Fruit fly (Drosophila melanogaster) whole organism, pupa: ENCODE measurements around the gene CG31275.

Experiments used
- CG10348 ChIP-seq: fragments of 200-800 bp; sonication (Bioruptor generic); IDR thresholded peaks from 2 replicates; pipeline ENCODE4 v1.3.6; 2022; ENCODE audit warnings: missing biosample characterization, missing genetic modification characterization
- CG12605 ChIP-seq: fragments of 200-800 bp; sonication (Bioruptor generic); IDR thresholded peaks from 2 replicates; pipeline ENCODE4 v1.3.6; 2022; ENCODE audit warnings: missing biosample characterization, missing genetic modification characterization
- CG13204 ChIP-seq: fragments of 200-800 bp; sonication (Bioruptor generic); optimal IDR thresholded peaks from 2 replicates; lab custom pipeline; 2018; ENCODE audit warnings: missing biosample characterization, mild to moderate bottlenecking, missing genetic modification characterization, moderate library complexity
- CG14655 ChIP-seq: fragments of 200-800 bp; sonication (Bioruptor generic); optimal IDR thresholded peaks from 3 replicates; lab custom pipeline; 2017; ENCODE audit warnings: mild to moderate bottlenecking, missing biosample characterization, missing genetic modification reagents, missing genetic modification characterization
- CG17806 ChIP-seq: fragments of 200-800 bp; sonication (Bioruptor generic); optimal IDR thresholded peaks from 2 replicates; lab custom pipeline; 2018; ENCODE audit warnings: missing biosample characterization, mild to moderate bottlenecking, missing genetic modification characterization, moderate library complexity
- CG32121 ChIP-seq: fragments of 200-800 bp; sonication (Bioruptor generic); IDR thresholded peaks from 2 replicates; pipeline ENCODE4 v1.3.6; 2022; ENCODE audit warnings: missing biosample characterization, missing genetic modification characterization
- CG34367 ChIP-seq: fragments of 200-800 bp; sonication (Bioruptor generic); optimal IDR thresholded peaks from 2 replicates; lab custom pipeline; 2018; ENCODE audit warnings: missing biosample characterization, mild to moderate bottlenecking, missing genetic modification characterization
- CG4496 ChIP-seq: fragments of 200-800 bp; sonication (Bioruptor generic); IDR thresholded peaks from 3 replicates; pipeline ENCODE4 v1.3.6; 2022; ENCODE audit warnings: missing biosample characterization, missing genetic modification characterization
- CG8159 ChIP-seq: fragments of 200-800 bp; sonication (Bioruptor generic); optimal IDR thresholded peaks from 3 replicates; lab custom pipeline; 2018; ENCODE audit warnings: missing biosample characterization, mild to moderate bottlenecking, missing genetic modification characterization, moderate library complexity
- CG8301 ChIP-seq: fragments of 200-800 bp; sonication (Bioruptor generic); optimal IDR thresholded peaks from 2 replicates; lab custom pipeline; 2018; ENCODE audit warnings: missing biosample characterization, mild to moderate bottlenecking, missing genetic modification characterization
- CG9948 ChIP-seq: fragments of 200-800 bp; sonication (Bioruptor generic); optimal IDR thresholded peaks from 2 replicates; lab custom pipeline; 2018; ENCODE audit warnings: missing biosample characterization, mild to moderate bottlenecking, missing genetic modification characterization, moderate library complexity
- D1 ChIP-seq: fragments of 200-800 bp; sonication (Bioruptor generic); optimal IDR thresholded peaks from 2 replicates; lab custom pipeline; 2018; ENCODE audit warnings: missing biosample characterization, mild to moderate bottlenecking, missing genetic modification characterization, moderate library complexity
- EcR ChIP-seq: fragments of 200-800 bp; sonication (Bioruptor generic); optimal IDR thresholded peaks from 3 replicates; lab custom pipeline; 2019; ENCODE audit warnings: missing biosample characterization, missing genetic modification characterization, mild to moderate bottlenecking, moderate library complexity, missing genetic modification reagents
- Ets98B ChIP-seq: fragments of 200-800 bp; sonication (Bioruptor generic); IDR thresholded peaks from 2 replicates; pipeline ENCODE4 v1.3.6; 2022; ENCODE audit warnings: missing biosample characterization, missing genetic modification characterization
- Pif1A ChIP-seq: fragments of 200-800 bp; sonication (Bioruptor generic); optimal IDR thresholded peaks from 3 replicates; lab custom pipeline; 2016; ENCODE audit warnings: missing biosample characterization, missing genetic modification characterization
- Pif1B ChIP-seq: fragments of 200-800 bp; sonication (Bioruptor generic); optimal IDR thresholded peaks from 3 replicates; lab custom pipeline; 2016; ENCODE audit warnings: missing biosample characterization, missing genetic modification characterization
- Snoo ChIP-seq: fragments of 200-800 bp; sonication (Bioruptor generic); optimal IDR thresholded peaks from 3 replicates; lab custom pipeline; 2017; ENCODE audit warnings: missing biosample characterization, mild to moderate bottlenecking, missing genetic modification characterization, inconsistent platforms
- fd96Ca ChIP-seq: fragments of 200-800 bp; sonication (Bioruptor generic); IDR thresholded peaks from 3 replicates; pipeline ENCODE4 v1.3.6; 2022; ENCODE audit warnings: missing biosample characterization, missing genetic modification characterization
- gl ChIP-seq: fragments of 200-800 bp; sonication (Bioruptor generic); optimal IDR thresholded peaks from 2 replicates; lab custom pipeline; 2018; ENCODE audit warnings: missing biosample characterization, mild to moderate bottlenecking, missing genetic modification characterization
- rn ChIP-seq: fragments of 200-800 bp; sonication (Bioruptor generic); IDR thresholded peaks from 2 replicates; pipeline ENCODE4 v1.3.6; 2022; ENCODE audit warnings: missing biosample characterization, missing genetic modification characterization

CG31275 gene

DNA sequence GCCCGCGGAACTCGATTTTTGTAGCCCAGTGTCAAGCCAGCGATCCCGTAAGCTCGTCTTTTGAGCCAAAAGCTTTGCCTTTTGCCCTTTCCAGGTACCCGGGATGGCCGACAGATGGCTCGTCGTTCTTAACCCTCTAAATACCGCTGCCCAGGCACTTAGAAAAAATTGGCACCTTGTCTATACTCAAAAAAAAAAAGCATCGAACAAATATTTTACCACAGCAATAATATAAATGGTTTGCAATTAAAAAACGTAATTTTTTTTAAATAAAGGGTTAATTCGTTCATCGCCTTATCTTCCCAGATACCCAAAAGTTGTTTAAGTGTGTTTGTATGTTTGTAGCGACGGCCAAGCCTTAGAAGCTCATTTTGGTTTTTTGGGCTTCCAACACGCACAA lies 46.9 kb downstream of the CG31275 start:
- TF ChIP-seq gl (tag; lab: Kevin White, UChicago): no peak
- no peak for TF ChIP-seq CG4496 (GFP tag; lab: Robert Waterston, UW)
- no peak for TF ChIP-seq D1 (tag; lab: Kevin White, UChicago)
- TF ChIP-seq rn (GFP tag; lab: Robert Waterston, UW): no peak
- no peak for TF ChIP-seq Pif1A (GFP tag; lab: Kevin White, UChicago)

- no peak for TF ChIP-seq Snoo (tag; lab: Kevin White, UChicago)
- TF ChIP-seq CG34367 (tag; lab: Kevin White, UChicago): no peak
- peak; percentile 36; the same call in 1 of the 2 replicates for TF ChIP-seq CG32121
- no peak for TF ChIP-seq CG10348 (GFP tag; lab: Robert Waterston, UW)
- TF ChIP-seq CG13204 (GFP tag; lab: Kevin White, UChicago): no peak
- TF ChIP-seq CG8301 (tag; lab: Kevin White, UChicago): no peak
- TF ChIP-seq Pif1B (GFP tag; lab: Kevin White, UChicago): no peak
- no peak for TF ChIP-seq gl (tag; lab: Kevin White, UChicago)
- TF ChIP-seq Pif1A (GFP tag; lab: Kevin White, UChicago): no peak
- peak; percentile 6 for TF ChIP-seq D1 (tag; lab: Kevin White, UChicago)
- TF ChIP-seq fd96Ca: peak; percentile 74; the same call in 2 of the 3 replicates
- no peak for TF ChIP-seq CG9948 (tag; lab: Kevin White, UChicago)
- no peak for TF ChIP-seq EcR (GFP tag; lab: Kevin White, UChicago)
- TF ChIP-seq CG17806 (tag; lab: Kevin White, UChicago): no peak
Observed at dm6 chr3R:16702810-16703209, 48.3 kb downstream of the CG31275 start.

DNA sequence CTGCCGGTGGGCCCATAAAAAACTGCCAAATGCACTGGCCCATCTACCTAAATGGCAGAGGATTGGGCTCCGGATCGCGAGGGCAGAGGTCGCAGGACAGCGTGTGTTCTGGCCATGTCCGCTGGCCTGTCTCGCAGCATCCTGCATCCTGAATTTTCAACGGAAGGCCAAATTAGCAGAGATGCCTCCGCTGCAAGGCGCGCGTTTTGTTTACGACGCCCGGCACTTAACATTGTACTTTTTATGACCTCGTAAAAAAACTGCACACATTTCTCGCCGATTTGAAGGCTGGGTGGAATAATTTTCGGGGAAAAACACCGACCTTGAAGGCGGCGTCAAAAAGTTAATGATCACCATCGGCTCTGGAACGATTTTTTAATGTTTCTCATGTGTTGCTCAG lies 50.2 kb downstream of the CG31275 start:
- TF ChIP-seq EcR (GFP tag; lab: Kevin White, UChicago): no peak
- TF ChIP-seq CG14655 (GFP tag; lab: Kevin White, UChicago): no peak
- TF ChIP-seq gl (tag; lab: Kevin White, UChicago): no peak
- TF ChIP-seq CG32121: no peak
- TF ChIP-seq CG10348 (GFP tag; lab: Robert Waterston, UW): no peak
- TF ChIP-seq rn (GFP tag; lab: Robert Waterston, UW): no peak
- no peak for TF ChIP-seq CG8159 (tag; lab: Kevin White, UChicago)
- TF ChIP-seq CG4496 (GFP tag; lab: Robert Waterston, UW): no peak
- no peak for TF ChIP-seq Ets98B (GFP tag; lab: Robert Waterston, UW)
- no peak for TF ChIP-seq Pif1A (GFP tag; lab: Kevin White, UChicago)
- TF ChIP-seq CG12605 (GFP tag; lab: Robert Waterston, UW): no peak
- TF ChIP-seq Pif1B (GFP tag; lab: Kevin White, UChicago): no peak
- TF ChIP-seq CG9948 (tag; lab: Kevin White, UChicago): no peak
- TF ChIP-seq Snoo (tag; lab: Kevin White, UChicago): no peak
- no peak for TF ChIP-seq fd96Ca
